Worm (Caenorhabditis elegans): Measurements from ENCODE around the gene C35D10.5.
A peak's percentile ranks its signal among the peaks of the same experiment; 100 is the strongest.

Gene C35D10.5

DNA sequence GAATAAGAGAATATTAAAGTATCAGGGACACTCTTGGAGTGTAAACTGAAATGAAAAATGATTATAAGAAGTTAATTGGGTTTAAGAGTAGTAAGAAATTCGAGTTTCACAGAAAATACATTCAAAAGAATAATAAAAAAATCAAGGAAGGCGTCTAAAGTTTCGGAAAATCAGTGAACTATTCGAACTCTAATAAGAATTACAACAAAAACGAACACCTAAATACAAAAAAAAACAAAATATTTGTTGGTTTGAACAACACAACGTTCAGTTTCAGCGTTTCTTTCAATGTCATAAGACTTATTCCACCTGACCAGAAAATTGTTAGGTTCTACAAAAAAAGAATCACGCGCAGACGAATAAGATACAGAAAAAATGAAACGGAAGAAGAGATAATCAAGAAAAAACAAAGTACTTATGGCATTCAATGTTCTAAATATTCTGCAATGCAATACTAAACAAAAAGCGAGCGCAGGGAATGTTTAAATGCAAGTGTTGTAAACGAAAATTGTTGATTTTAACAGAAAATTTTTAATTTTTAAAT is 37.0 kb downstream of the C35D10.5 start, which contains the start of gene nhl-2:
nhl-2 (minus strand) TSS at position 51 of the 544 bp plus-strand sequence.
- no peak for TF ChIP-seq dmd-4 (tag; optimal IDR thresholded peaks at IDR 0.05)
- TF ChIP-seq ztf-11 (tag; optimal IDR thresholded peaks at IDR 0.05) = no peak
- no peak for TF ChIP-seq nhr-21 (tag; optimal IDR thresholded peaks at IDR 0.05)
- no peak for TF ChIP-seq mdl-1 (tag; optimal IDR thresholded peaks at IDR 0.05)
- TF ChIP-seq nhr-77 (tag; optimal IDR thresholded peaks at IDR 0.05) = no peak
- no peak for TF ChIP-seq ama-1 (optimal IDR thresholded peaks at IDR 0.05)
- no peak for TF ChIP-seq nhr-25 (tag; optimal IDR thresholded peaks at IDR 0.05)
- TF ChIP-seq ceh-82 (tag; optimal IDR thresholded peaks at IDR 0.05) = no peak
- TF ChIP-seq unc-55 (GFP tag; optimal IDR thresholded peaks at IDR 0.05) = no peak
- TF ChIP-seq blmp-1 (tag; optimal IDR thresholded peaks at IDR 0.05; ENCODE audit: insufficient read depth) = no peak
- no peak for TF ChIP-seq mab-5 (tag; optimal IDR thresholded peaks at IDR 0.05)
- no peak for TF ChIP-seq nhr-6 (tag; optimal IDR thresholded peaks at IDR 0.05)
- no peak for TF ChIP-seq nhr-12 (tag; optimal IDR thresholded peaks at IDR 0.05)
- TF ChIP-seq elt-1 (tag; optimal IDR thresholded peaks at IDR 0.05) = no peak
- no peak for TF ChIP-seq crh-2 (tag; optimal IDR thresholded peaks at IDR 0.05)

ce11 chrIII:4899728-4900127 is 37.6 kb downstream of the C35D10.5 start:
- TF ChIP-seq unc-62 (GFP tag; optimal IDR thresholded peaks at IDR 0.05) (peak; percentile 95), gmeb-1 (tag; optimal IDR thresholded peaks at IDR 0.05) (peak; percentile 93), ceh-82 (tag; optimal IDR thresholded peaks at IDR 0.05) (peak; percentile 92), nhr-21 (tag; optimal IDR thresholded peaks at IDR 0.05) (peak; percentile 99), lin-39 (tag; optimal IDR thresholded peaks at IDR 0.05) (peak; percentile 77), lin-11 (tag; optimal IDR thresholded peaks at IDR 0.05) (peak; percentile 99), nhr-237 (tag; optimal IDR thresholded peaks at IDR 0.05) (peak; percentile 87), zag-1 (tag; optimal IDR thresholded peaks at IDR 0.05) (peak; percentile 98), unc-55 (GFP tag; optimal IDR thresholded peaks at IDR 0.05) (peak; percentile 99), fos-1 (tag; optimal IDR thresholded peaks at IDR 0.05) (peak; percentile 100), nhr-23 (tag; optimal IDR thresholded peaks at IDR 0.05) (no peak), sem-4 (tag; optimal IDR thresholded peaks at IDR 0.05) (peak; percentile 99), Y55F3AM.14 (GFP tag; optimal IDR thresholded peaks at IDR 0.05) (peak; percentile 99), egl-27 (tag; optimal IDR thresholded peaks at IDR 0.05) (peak; percentile 98), blmp-1 (tag; optimal IDR thresholded peaks at IDR 0.05; ENCODE audit: insufficient read depth) (peak; percentile 99), ztf-1 (GFP tag; conservative IDR thresholded peaks at IDR 0.05) (0 out of 2 replicates have a peak, but pooled peaks have one; percentile 58), nhr-77 (tag; optimal IDR thresholded peaks at IDR 0.05) (peak; percentile 89), elt-3 (tag; optimal IDR thresholded peaks at IDR 0.05) (no peak), nhr-10 (tag; optimal IDR thresholded peaks at IDR 0.05) (peak; percentile 86), aly-2 (tag; optimal IDR thresholded peaks at IDR 0.05) (no peak), nhr-6 (tag; optimal IDR thresholded peaks at IDR 0.05) (peak; percentile 97), snpc-4 (tag; optimal IDR thresholded peaks at IDR 0.05) (peak; percentile 89), nhr-12 (tag; optimal IDR thresholded peaks at IDR 0.05) (peak; percentile 65), lsy-2 (tag; optimal IDR thresholded peaks at IDR 0.05) (peak; percentile 94 to 97), R02D3.7 (tag; optimal IDR thresholded peaks at IDR 0.05) (peak; percentile 69), sma-3 (GFP tag; optimal IDR thresholded peaks at IDR 0.05) (peak; percentile 100), elt-1 (tag; optimal IDR thresholded peaks at IDR 0.05) (peak; percentile 19), lin-13 (GFP tag; optimal IDR thresholded peaks at IDR 0.05) (peak; percentile 98), nhr-129 (tag; optimal IDR thresholded peaks at IDR 0.05) (peak; percentile 99), mdl-1 (tag; optimal IDR thresholded peaks at IDR 0.05) (peak; percentile 94 to 99), mbf-1 (tag; optimal IDR thresholded peaks at IDR 0.05) (no peak), crh-2 (tag; optimal IDR thresholded peaks at IDR 0.05) (peak; percentile 99), nhr-25 (tag; optimal IDR thresholded peaks at IDR 0.05) (peak; percentile 99), C34F6.9 (tag; optimal IDR thresholded peaks at IDR 0.05) (peak; percentile 99), ztf-4 (tag; optimal IDR thresholded peaks at IDR 0.05) (peak; percentile 99), peb-1 (tag; optimal IDR thresholded peaks at IDR 0.05) (peak; percentile 41), skn-1 (tag; optimal IDR thresholded peaks at IDR 0.05) (peak; percentile 41), F13H6.1 (tag; optimal IDR thresholded peaks at IDR 0.05) (peak; percentile 100), unc-39 (tag; optimal IDR thresholded peaks at IDR 0.05) (no peak), nhr-11 (tag; optimal IDR thresholded peaks at IDR 0.05) (no peak), ama-1 (optimal IDR thresholded peaks at IDR 0.05) (peak; percentile 36), mab-5 (tag; optimal IDR thresholded peaks at IDR 0.05) (peak; percentile 96), alr-1 (tag; optimal IDR thresholded peaks at IDR 0.05) (peak; percentile 67), ceh-16 (tag; optimal IDR thresholded peaks at IDR 0.05) (peak; percentile 99), ZK546.5 (tag; optimal IDR thresholded peaks at IDR 0.05) (peak; percentile 88), sma-9 (GFP tag; optimal IDR thresholded peaks at IDR 0.05) (peak; percentile 99), sma-9 (tag; optimal IDR thresholded peaks at IDR 0.05) (no peak), ztf-11 (tag; optimal IDR thresholded peaks at IDR 0.05) (no peak), dmd-4 (tag; optimal IDR thresholded peaks at IDR 0.05) (peak; percentile 68)

Data from whole organism, L2 larva.